Fruit fly (Drosophila melanogaster): ENCODE data around the gene CHMP2B.
A peak's percentile ranks its signal among the peaks of the same experiment; 100 is the strongest.

Gene CHMP2B

dm6 chr3L:5154917-5155613 is 15.6 kb downstream of the CHMP2B start (continued):
- peak; percentile 70 for TF ChIP-seq ATbp (GFP tag; optimal IDR thresholded peaks at IDR 0.05)
- peak; percentile 45 for TF ChIP-seq Ravus (GFP tag; IDR thresholded peaks at IDR 0.05)
- no peak; the same call in 2 of the 3 replicates for TF ChIP-seq Mrtf (GFP tag; IDR thresholded peaks at IDR 0.05)
- peak; percentile 43; the same call in 1 of the 2 replicates for TF ChIP-seq gsb (GFP tag; IDR thresholded peaks at IDR 0.05)
- peak; percentile 83 for TF ChIP-seq CG17359 (tag; optimal IDR thresholded peaks at IDR 0.05)
- peak; percentile 40; the same call in 1 of the 2 replicates for TF ChIP-seq aop (GFP tag; IDR thresholded peaks at IDR 0.05)
- peak; percentile 52; the same call in 1 of the 2 replicates for TF ChIP-seq Nf-YA (GFP tag; IDR thresholded peaks at IDR 0.05)
- TF ChIP-seq MESR4 (GFP tag; optimal IDR thresholded peaks at IDR 0.05): no peak
- TF ChIP-seq Eip74EF (GFP tag; optimal IDR thresholded peaks at IDR 0.05): peak in 1 of 2 experiments; percentile 32
- TF ChIP-seq jigr1 (GFP tag; IDR thresholded peaks at IDR 0.05): peak; percentile 61; the same call in 1 of the 3 replicates
- TF ChIP-seq dati (GFP tag; IDR thresholded peaks at IDR 0.05): no peak
- TF ChIP-seq Xbp1 (GFP tag; optimal IDR thresholded peaks at IDR 0.05): peak; percentile 82
- no peak for TF ChIP-seq Lpt (GFP tag; optimal IDR thresholded peaks at IDR 0.05)
- peak; percentile 41 for TF ChIP-seq CG1603 (tag; optimal IDR thresholded peaks at IDR 0.05)
- peak; percentile 45 for TF ChIP-seq kah (GFP tag; optimal IDR thresholded peaks at IDR 0.05)
- TF ChIP-seq al (GFP tag; IDR thresholded peaks at IDR 0.05): no peak
- no peak for TF ChIP-seq CG17186 (GFP tag; optimal IDR thresholded peaks at IDR 0.05)
- peak; percentile 52 for TF ChIP-seq CG3163 (GFP tag; optimal IDR thresholded peaks at IDR 0.05)
- TF ChIP-seq D (optimal IDR thresholded peaks at IDR 0.05): no peak
- TF ChIP-seq D (GFP tag; optimal IDR thresholded peaks at IDR 0.05): peak; percentile 46
- no peak for TF ChIP-seq sna (GFP tag; IDR thresholded peaks at IDR 0.05; ENCODE audit: partially characterized antibody)
- no peak for TF ChIP-seq CG2129 (GFP tag; IDR thresholded peaks at IDR 0.05; ENCODE audit: partially characterized antibody)
- peak; percentile 76 for TF ChIP-seq CG11696 (GFP tag; IDR thresholded peaks at IDR 0.05)
- peak; percentile 73 for TF ChIP-seq CG4820 (GFP tag; optimal IDR thresholded peaks at IDR 0.05)
- peak; percentile 48 for TF ChIP-seq CG18476 (GFP tag; optimal IDR thresholded peaks at IDR 0.05)
- TF ChIP-seq CG10565 (GFP tag; optimal IDR thresholded peaks at IDR 0.05): no peak
- no peak for TF ChIP-seq CG7987 (GFP tag; optimal IDR thresholded peaks at IDR 0.05)
- no peak; the same call in 1 of the 2 replicates for TF ChIP-seq ro (GFP tag; IDR thresholded peaks at IDR 0.05)
- peak; percentile 82 for TF ChIP-seq mam (GFP tag; optimal IDR thresholded peaks at IDR 0.05)
- TF ChIP-seq trh (GFP tag; optimal IDR thresholded peaks at IDR 0.05): peak; percentile 0
- peak; percentile 39 for TF ChIP-seq CG12744 (GFP tag; optimal IDR thresholded peaks at IDR 0.05)
- peak; percentile 81 for TF ChIP-seq CG30403 (GFP tag; optimal IDR thresholded peaks at IDR 0.05)
- peak; percentile 85 for TF ChIP-seq CG2678 (tag; optimal IDR thresholded peaks at IDR 0.05)
- TF ChIP-seq CoRest (tag; optimal IDR thresholded peaks at IDR 0.05): peak; percentile 55
- peak; percentile 89; the same call in 1 of the 2 replicates for TF ChIP-seq slbo (GFP tag; IDR thresholded peaks at IDR 0.05)
- peak; percentile 50 for TF ChIP-seq btn (GFP tag; optimal IDR thresholded peaks at IDR 0.05)
- TF ChIP-seq E2f2 (GFP tag; IDR thresholded peaks at IDR 0.05): no peak; the same call in 1 of the 2 replicates
- TF ChIP-seq Hsf (GFP tag; optimal IDR thresholded peaks at IDR 0.05): peak; percentile 71
- no peak for TF ChIP-seq Nf-YB (GFP tag; optimal IDR thresholded peaks at IDR 0.05)
- TF ChIP-seq H15 (GFP tag; IDR thresholded peaks at IDR 0.05): peak; percentile 77
- TF ChIP-seq CG4404 (GFP tag; IDR thresholded peaks at IDR 0.05): no peak
- peak; percentile 53 for TF ChIP-seq Six4 (GFP tag; optimal IDR thresholded peaks at IDR 0.05)
- TF ChIP-seq CG9797 (GFP tag; optimal IDR thresholded peaks at IDR 0.05): no peak
- no peak for TF ChIP-seq pan (optimal IDR thresholded peaks at IDR 0.05)
- no peak for TF ChIP-seq pan (GFP tag; optimal IDR thresholded peaks at IDR 0.05 in 1 of 2, IDR thresholded peaks at IDR 0.05 in 1 of 2)
- peak; percentile 81 for TF ChIP-seq CG7839 (tag; optimal IDR thresholded peaks at IDR 0.05)
- peak; percentile 74; the same call in 1 of the 2 replicates for TF ChIP-seq rib (GFP tag; IDR thresholded peaks at IDR 0.05)
- peak; percentile 13 for TF ChIP-seq grn (GFP tag; optimal IDR thresholded peaks at IDR 0.05)
- peak; percentile 74 for TF ChIP-seq Fer3 (tag; optimal IDR thresholded peaks at IDR 0.05)
- TF ChIP-seq tin (GFP tag; optimal IDR thresholded peaks at IDR 0.05): peak; percentile 70

All from whole organism, embryonic.